Fruit fly (Drosophila melanogaster): ENCODE measurements around the gene CG4768.

CG4768 gene

dm6 chrX:16833097-16833496, 41.2 kb downstream of the CG4768 start (continued):
- TF ChIP-seq YL-1 (GFP tag; optimal IDR thresholded peaks at IDR 0.05) (no peak), grn (GFP tag; optimal IDR thresholded peaks at IDR 0.05) (no peak), fd3F (GFP tag; optimal IDR thresholded peaks at IDR 0.05) (peak; percentile 43), CG17361 (GFP tag; IDR thresholded peaks at IDR 0.05) (peak; percentile 83), CG7786 (GFP tag; optimal IDR thresholded peaks at IDR 0.05) (peak; percentile 53), CG9876 (GFP tag; optimal IDR thresholded peaks at IDR 0.05) (no peak), CG12155 (GFP tag; optimal IDR thresholded peaks at IDR 0.05) (peak; percentile 43), lola (GFP tag; optimal IDR thresholded peaks at IDR 0.05) (peak in 1 of 3 experiments; percentile 65), B-H2 (GFP tag; optimal IDR thresholded peaks at IDR 0.05) (no peak), CG17912 (GFP tag; optimal IDR thresholded peaks at IDR 0.05) (peak; percentile 40), CG16813 (GFP tag; IDR thresholded peaks at IDR 0.05; ENCODE audit: partially characterized antibody) (no peak), CG10959 (GFP tag; IDR thresholded peaks at IDR 0.05) (peak; percentile 59; the same call in 1 of the 2 replicates), NC2β (GFP tag; optimal IDR thresholded peaks at IDR 0.05) (peak; percentile 51), mld (GFP tag; IDR thresholded peaks at IDR 0.05; ENCODE audit: partially characterized antibody) (no peak), kah (GFP tag; optimal IDR thresholded peaks at IDR 0.05) (peak; percentile 62), CG30020 (tag; optimal IDR thresholded peaks at IDR 0.05) (peak; percentile 22), CG5180 (GFP tag; optimal IDR thresholded peaks at IDR 0.05) (peak; percentile 60), da (GFP tag; optimal IDR thresholded peaks at IDR 0.05) (peak; percentile 38), slou (GFP tag; optimal IDR thresholded peaks at IDR 0.05) (peak; percentile 26), pho (GFP tag; optimal IDR thresholded peaks at IDR 0.05) (no peak), lbe (GFP tag; optimal IDR thresholded peaks at IDR 0.05) (no peak), CG32772 (GFP tag; IDR thresholded peaks at IDR 0.05) (peak; percentile 71), Mad (GFP tag; optimal IDR thresholded peaks at IDR 0.05) (peak; percentile 49), luna (GFP tag; optimal IDR thresholded peaks at IDR 0.05) (no peak), CG2678 (tag; optimal IDR thresholded peaks at IDR 0.05) (peak; percentile 85), rib (GFP tag; IDR thresholded peaks at IDR 0.05) (no peak), CG34376 (GFP tag; optimal IDR thresholded peaks at IDR 0.05) (no peak), crp (GFP tag; optimal IDR thresholded peaks at IDR 0.05) (peak in 1 of 2 experiments; percentile 13), CG10543 (GFP tag; optimal IDR thresholded peaks at IDR 0.05) (peak; percentile 14), maf-S (GFP tag; optimal IDR thresholded peaks at IDR 0.05) (peak; percentile 33), zfh1 (GFP tag; IDR thresholded peaks at IDR 0.05) (peak; percentile 81), CG10147 (GFP tag; optimal IDR thresholded peaks at IDR 0.05) (peak; percentile 34), klu (GFP tag; IDR thresholded peaks at IDR 0.05) (no peak), NC2α (GFP tag; optimal IDR thresholded peaks at IDR 0.05) (no peak), p53 (GFP tag; optimal IDR thresholded peaks at IDR 0.05) (no peak), CG4730 (GFP tag; IDR thresholded peaks at IDR 0.05) (peak; percentile 58), Hand (GFP tag; optimal IDR thresholded peaks at IDR 0.05) (no peak), gcm2 (GFP tag; optimal IDR thresholded peaks at IDR 0.05) (peak; percentile 31), Ets65A (GFP tag) (peak; percentile 80), bigmax (GFP tag; optimal IDR thresholded peaks at IDR 0.05) (no peak), Optix (GFP tag; IDR thresholded peaks at IDR 0.05) (peak; percentile 75), dmrt99B (tag; optimal IDR thresholded peaks at IDR 0.05) (peak; percentile 88), CG8290 (GFP tag; optimal IDR thresholded peaks at IDR 0.05) (peak; percentile 64), CG8290 (tag; optimal IDR thresholded peaks at IDR 0.05) (peak in 1 of 2 experiments; percentile 86), vvl (GFP tag; IDR thresholded peaks at IDR 0.05) (peak; percentile 87), org-1 (GFP tag; optimal IDR thresholded peaks at IDR 0.05) (peak; percentile 66), CG15011 (GFP tag; optimal IDR thresholded peaks at IDR 0.05) (peak; percentile 47), zfh2 (GFP tag; optimal IDR thresholded peaks at IDR 0.05) (no peak), Nf-YB (GFP tag; optimal IDR thresholded peaks at IDR 0.05) (peak; percentile 44), HmgD (GFP tag; optimal IDR thresholded peaks at IDR 0.05) (peak; percentile 7), CG18262 (tag; optimal IDR thresholded peaks at IDR 0.05) (peak; percentile 81)

Data from whole organism, embryonic.